Worm (Caenorhabditis elegans): Measurements from ENCODE around the gene T26H8.5.

DNA sequence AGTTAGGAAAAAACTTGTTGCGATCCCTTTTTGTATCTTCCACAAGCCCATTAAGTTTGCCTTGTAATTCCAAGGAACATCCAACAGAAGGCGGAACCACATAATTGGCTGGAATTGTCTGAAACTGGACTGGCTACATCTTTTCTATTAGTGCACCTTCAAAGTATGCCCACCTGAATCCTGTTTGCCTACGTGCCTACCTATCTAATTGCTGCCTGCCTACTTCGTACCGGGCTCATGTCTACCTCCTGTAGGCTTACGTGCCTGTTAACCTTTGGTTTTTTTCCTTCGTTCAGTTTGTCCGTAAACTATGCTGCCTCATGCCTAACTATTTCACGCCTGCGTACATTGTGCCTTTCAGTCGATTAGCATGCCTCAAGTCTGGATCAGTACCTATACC lies 32.0 kb upstream of the T26H8.5 start, which contains the start of gene wrt-7:
- no peak for TF ChIP-seq pros-1 (tag; optimal IDR thresholded peaks at IDR 0.05)
- TF ChIP-seq ahr-1 (tag; optimal IDR thresholded peaks at IDR 0.05): no peak
- TF ChIP-seq rnt-1 (tag; optimal IDR thresholded peaks at IDR 0.05): no peak
- no peak for TF ChIP-seq ama-1 (optimal IDR thresholded peaks at IDR 0.05)
- no peak for TF ChIP-seq unc-86 (tag; optimal IDR thresholded peaks at IDR 0.05)
- no peak for TF ChIP-seq C38D4.7 (GFP tag; optimal IDR thresholded peaks at IDR 0.05)
- no peak for TF ChIP-seq sox-2 (GFP tag; IDR thresholded peaks at IDR 0.05)
- no peak for TF ChIP-seq ceh-14 (tag; optimal IDR thresholded peaks at IDR 0.05)
- TF ChIP-seq lin-11 (tag; optimal IDR thresholded peaks at IDR 0.05): no peak
- no peak for TF ChIP-seq sox-4 (tag; optimal IDR thresholded peaks at IDR 0.05)
- TF ChIP-seq nfya-1 (tag; optimal IDR thresholded peaks at IDR 0.05): no peak
- no peak for TF ChIP-seq pha-4 (tag; optimal IDR thresholded peaks at IDR 0.05)
- no peak for TF ChIP-seq hlh-30 (tag; optimal IDR thresholded peaks at IDR 0.05; ENCODE audit: insufficient read depth)

Measured in whole organism, late embryonic.